Fruit fly (Drosophila melanogaster) S2 (cell line): Measurements from ENCODE around the gene Atet.

Experiments used
- CG8478 ChIP-seq: fragments of >200 bp; optimal IDR thresholded peaks from 2 replicates; lab custom pipeline; 2018
- CTCF ChIP-seq, 2 experiments: fragments of >200 bp; optimal IDR thresholded peaks; 2 replicates each; lab custom pipeline; 2018

dm6 chr2L:4370007-4370521 is 36.4 kb downstream of the Atet start:
- TF ChIP-seq CTCF (optimal IDR thresholded peaks at IDR 0.05; lab: Kevin White, UChicago) (no peak), CG8478 (lab: Kevin White, UChicago) (no peak)
